Fruit fly (Drosophila melanogaster): ENCODE data around the gene CG13362.

CG13362 gene

dm6 chrX:758892-759621, 8.0 kb upstream of the CG13362 start, which contains the start of gene CG5273 (continued):
- TF ChIP-seq CG11560 (tag; IDR thresholded peaks at IDR 0.05) (no peak), CG12104 (GFP tag; optimal IDR thresholded peaks at IDR 0.05) (no peak), CG13775 (GFP tag; optimal IDR thresholded peaks at IDR 0.05) (no peak), zf30C (GFP tag; optimal IDR thresholded peaks at IDR 0.05) (no peak), Bteb2 (GFP tag; optimal IDR thresholded peaks at IDR 0.05) (no peak), ftz-f1 (GFP tag; optimal IDR thresholded peaks at IDR 0.05) (peak; percentile 96), dysf (GFP tag; IDR thresholded peaks at IDR 0.05) (no peak), NfI (GFP tag; optimal IDR thresholded peaks at IDR 0.05) (peak; percentile 13), CG17802 (tag; optimal IDR thresholded peaks at IDR 0.05) (no peak), CG12299 (tag; optimal IDR thresholded peaks at IDR 0.05) (no peak), CG32772 (GFP tag; IDR thresholded peaks at IDR 0.05) (no peak), grau (tag; optimal IDR thresholded peaks at IDR 0.05) (peak; percentile 21), CG12219 (GFP tag; optimal IDR thresholded peaks at IDR 0.05) (no peak), CG10274 (GFP tag; optimal IDR thresholded peaks at IDR 0.05) (no peak), Hsf (GFP tag; optimal IDR thresholded peaks at IDR 0.05) (no peak), CG4854 (GFP tag; optimal IDR thresholded peaks at IDR 0.05) (no peak), CG5953 (GFP tag; IDR thresholded peaks at IDR 0.05) (no peak), Sin3A (optimal IDR thresholded peaks at IDR 0.05) (peak; percentile 60), Usf (GFP tag; optimal IDR thresholded peaks at IDR 0.05) (no peak), CG9876 (GFP tag; optimal IDR thresholded peaks at IDR 0.05) (no peak), CG7963 (GFP tag; IDR thresholded peaks at IDR 0.05; ENCODE audit: partially characterized antibody) (peak; percentile 93), wor (GFP tag; IDR thresholded peaks at IDR 0.05) (no peak), Taf1 (GFP tag; IDR thresholded peaks at IDR 0.05) (no peak), run (tag; optimal IDR thresholded peaks at IDR 0.05) (no peak), BEAF-32 (GFP tag; optimal IDR thresholded peaks at IDR 0.05) (peak; percentile 86), Chrac-16 (GFP tag; optimal IDR thresholded peaks at IDR 0.05) (no peak), Ssrp (tag; optimal IDR thresholded peaks at IDR 0.05) (no peak), CG1603 (tag; optimal IDR thresholded peaks at IDR 0.05) (peak; percentile 91), her (GFP tag; optimal IDR thresholded peaks at IDR 0.05) (no peak), Hr51 (GFP tag; optimal IDR thresholded peaks at IDR 0.05) (peak in 1 of 2 experiments; percentile 25), CG3281 (GFP tag; optimal IDR thresholded peaks at IDR 0.05) (peak; percentile 13), CG3163 (GFP tag; optimal IDR thresholded peaks at IDR 0.05) (no peak), CG7556 (GFP tag; optimal IDR thresholded peaks at IDR 0.05) (peak; percentile 7), ap (GFP tag; IDR thresholded peaks at IDR 0.05) (no peak), Kr (GFP tag; optimal IDR thresholded peaks at IDR 0.05) (peak; percentile 98), HmgZ (tag; optimal IDR thresholded peaks at IDR 0.05) (peak; percentile 53), ato (GFP tag; IDR thresholded peaks at IDR 0.05; ENCODE audit: partially characterized antibody) (peak; percentile 95), ssp (GFP tag; IDR thresholded peaks at IDR 0.05) (no peak), seq (GFP tag; IDR thresholded peaks at IDR 0.05) (no peak), luna (GFP tag; optimal IDR thresholded peaks at IDR 0.05) (no peak), crc (GFP tag; optimal IDR thresholded peaks at IDR 0.05) (no peak), NC2α (GFP tag; optimal IDR thresholded peaks at IDR 0.05) (no peak), usp (GFP tag; optimal IDR thresholded peaks at IDR 0.05) (no peak), Dek (tag; optimal IDR thresholded peaks at IDR 0.05) (peak; percentile 56), Ets97D (GFP tag; optimal IDR thresholded peaks at IDR 0.05) (peak; percentile 95), az2 (GFP tag; optimal IDR thresholded peaks at IDR 0.05) (no peak), gro (GFP tag; optimal IDR thresholded peaks at IDR 0.05) (peak; percentile 60), CG33557 (GFP tag; optimal IDR thresholded peaks at IDR 0.05) (no peak), Dll (GFP tag; IDR thresholded peaks at IDR 0.05; ENCODE audit: partially characterized antibody) (peak; percentile 99), CG7786 (GFP tag; optimal IDR thresholded peaks at IDR 0.05) (no peak), CG11247 (GFP tag; IDR thresholded peaks at IDR 0.05) (no peak)
